Worm (Caenorhabditis elegans) whole organism, L4 larva: ENCODE measurements around the gene ergi-2.

Experiments used
- T20F7.1 ChIP-seq: fragments of 200-800 bp; sonication (Bioruptor generic); optimal IDR thresholded peaks from 2 replicates; lab custom pipeline; 2018; ENCODE audit warnings: mild to moderate bottlenecking, missing genetic modification characterization, missing compliant biosample characterization
- Y5F2A.4 ChIP-seq: fragments of 200-800 bp; sonication (Bioruptor generic); optimal IDR thresholded peaks from 2 replicates; lab custom pipeline; 2018; ENCODE audit warnings: mild to moderate bottlenecking, missing genetic modification characterization, missing compliant biosample characterization
- Y75B8A.6 ChIP-seq: fragments of 200-800 bp; sonication (Bioruptor generic); IDR thresholded peaks from 2 replicates; pipeline ENCODE4 v1.3.6; 2022; ENCODE audit warnings: missing genetic modification reagents, missing genetic modification characterization, missing compliant biosample characterization
- aha-1 ChIP-seq: fragments of 150-350 bp; peaks from one replicate; lab custom pipeline; 2014; ENCODE audit warnings: missing biosample characterization, missing genetic modification characterization
- ceh-20 ChIP-seq: fragments of 200-800 bp; sonication (Bioruptor generic); IDR thresholded peaks from 2 replicates; pipeline ENCODE4 v1.3.6; 2022; ENCODE audit warnings: missing genetic modification reagents, missing genetic modification characterization, missing compliant biosample characterization
- ceh-28 ChIP-seq: fragments of 150-350 bp; optimal IDR thresholded peaks from 2 replicates; lab custom pipeline; 2014; ENCODE audit warnings: missing biosample characterization, missing genetic modification reagents, missing genetic modification characterization
- ces-1 ChIP-seq: fragments of 150-350 bp; sonication (generic microtip); optimal IDR thresholded peaks from 4 replicates; lab custom pipeline; 2014; ENCODE audit warnings: missing biosample characterization, missing genetic modification reagents, missing genetic modification characterization
- daf-16 ChIP-seq, 3 experiments: sonication (generic microtip); optimal IDR thresholded peaks; 2 replicates each; lab custom pipeline; 2016 to 2017; ENCODE audit warnings: missing genetic modification characterization in 3 of 3, missing genetic modification reagents in 3 of 3, mild to moderate bottlenecking in 2 of 3, missing compliant biosample characterization in 2 of 3, missing biosample characterization in 1 of 3, moderate library complexity in 1 of 3
- daf-19 ChIP-seq: fragments of 200-800 bp; sonication (Bioruptor generic); conservative IDR thresholded peaks from 2 replicates; pipeline ENCODE4 v1.3.6; 2022; ENCODE audit warnings: missing genetic modification characterization, missing compliant biosample characterization
- dmd-6 ChIP-seq: fragments of 200-800 bp; sonication (Bioruptor generic); IDR thresholded peaks from 2 replicates; pipeline ENCODE4 v1.3.6; 2022; ENCODE audit warnings: missing genetic modification reagents, missing genetic modification characterization, missing compliant biosample characterization
- dmd-8 ChIP-seq: fragments of 200-800 bp; sonication (Bioruptor generic); IDR thresholded peaks from 2 replicates; pipeline ENCODE4 v1.3.6; 2022; ENCODE audit warnings: missing genetic modification characterization, missing compliant biosample characterization
- dmd-9 ChIP-seq: fragments of 200-800 bp; sonication (Bioruptor generic); IDR thresholded peaks from 2 replicates; pipeline ENCODE4 v1.3.6; 2022; ENCODE audit warnings: missing genetic modification reagents, missing genetic modification characterization, missing compliant biosample characterization
- dve-1 ChIP-seq: sonication (generic microtip); optimal IDR thresholded peaks from 2 replicates; lab custom pipeline; 2017; ENCODE audit warnings: antibody characterized with exemption, mild to moderate bottlenecking, missing genetic modification characterization, missing compliant biosample characterization; ENCODE audit not compliant: insufficient read depth
- egl-27 ChIP-seq: sonication (generic microtip); optimal IDR thresholded peaks from 3 replicates; lab custom pipeline; 2017; ENCODE audit warnings: missing biosample characterization, missing genetic modification reagents, missing genetic modification characterization
- hif-1 ChIP-seq, 2 experiments: sonication (generic microtip); optimal IDR thresholded peaks; 2 replicates each; lab custom pipeline; 2016 to 2017; ENCODE audit warnings: missing compliant biosample characterization in 2 of 2, missing genetic modification characterization in 2 of 2, missing genetic modification reagents in 2 of 2, missing genotype in 2 of 2, mild to moderate bottlenecking in 1 of 2
- hlh-11 ChIP-seq: fragments of 200-800 bp; sonication (Bioruptor generic); optimal IDR thresholded peaks from 2 replicates; lab custom pipeline; 2018; ENCODE audit warnings: mild to moderate bottlenecking, missing genetic modification characterization, missing compliant biosample characterization
- hlh-30 ChIP-seq: sonication (generic microtip); optimal IDR thresholded peaks from 2 replicates; lab custom pipeline; 2017; ENCODE audit warnings: antibody characterized with exemption, mild to moderate bottlenecking, missing genetic modification characterization, missing compliant biosample characterization; ENCODE audit not compliant: insufficient read depth
- hmg-1.1 ChIP-seq: fragments of 200-800 bp; sonication (Bioruptor generic); IDR thresholded peaks from 2 replicates; pipeline ENCODE4 v1.3.6; 2022; ENCODE audit warnings: missing genetic modification reagents, missing genetic modification characterization, missing compliant biosample characterization
- lin-1 ChIP-seq: fragments of 200-800 bp; sonication (Bioruptor generic); IDR thresholded peaks from 2 replicates; pipeline ENCODE4 v1.3.6; 2022; ENCODE audit warnings: missing genetic modification reagents, missing genetic modification characterization, missing compliant biosample characterization
- lin-13 ChIP-seq: fragments of 150-350 bp; optimal IDR thresholded peaks from 2 replicates; lab custom pipeline; 2014; ENCODE audit warnings: missing biosample characterization, missing genetic modification reagents, missing genetic modification characterization
- lin-15B ChIP-seq: fragments of 150-350 bp; sonication (generic microtip); optimal IDR thresholded peaks from 3 replicates; lab custom pipeline; 2014; ENCODE audit warnings: missing biosample characterization, missing genetic modification characterization
- lin-29 ChIP-seq: fragments of 200-800 bp; sonication (Bioruptor generic); IDR thresholded peaks from 2 replicates; pipeline ENCODE4 v1.3.6; 2022; ENCODE audit warnings: missing genetic modification reagents, missing genetic modification characterization, missing compliant biosample characterization
- lsy-2 ChIP-seq, 2 experiments: fragments of 150-350 bp in 1 of 2; sonication (generic microtip) in 1 of 2; optimal IDR thresholded peaks; 2 replicates each; lab custom pipeline; 2014 to 2017; ENCODE audit warnings: missing biosample characterization in 2 of 2, missing genetic modification characterization in 2 of 2
- madf-9 ChIP-seq: fragments of 200-800 bp; sonication (Bioruptor generic); conservative IDR thresholded peaks from 2 replicates; pipeline ENCODE4 v1.3.6; 2022; ENCODE audit warnings: missing genetic modification reagents, missing genetic modification characterization, missing compliant biosample characterization
- mdt-29 ChIP-seq: fragments of 200-800 bp; sonication (Bioruptor generic); IDR thresholded peaks from 2 replicates; pipeline ENCODE4 v1.3.6; 2022; ENCODE audit warnings: missing genetic modification reagents, missing genetic modification characterization, missing compliant biosample characterization
- mes-2 ChIP-seq: sonication (generic microtip); optimal IDR thresholded peaks from 2 replicates; lab custom pipeline; 2016; ENCODE audit warnings: missing genotype, mild to moderate bottlenecking, missing genetic modification characterization, missing compliant biosample characterization; ENCODE audit not compliant: poor library complexity, severe bottlenecking
- mxl-3 ChIP-seq: fragments of 200-800 bp; sonication (Bioruptor generic); optimal IDR thresholded peaks from 2 replicates; lab custom pipeline; 2018; ENCODE audit warnings: mild to moderate bottlenecking, missing genetic modification characterization, missing compliant biosample characterization
- nhr-102 ChIP-seq: sonication (generic microtip); optimal IDR thresholded peaks from 2 replicates; lab custom pipeline; 2016; ENCODE audit warnings: mild to moderate bottlenecking, missing genetic modification characterization, moderate library complexity, missing compliant biosample characterization
- nhr-111 ChIP-seq: fragments of 200-800 bp; sonication (Bioruptor generic); optimal IDR thresholded peaks from 2 replicates; lab custom pipeline; 2018; ENCODE audit warnings: mild to moderate bottlenecking, missing genetic modification characterization, missing compliant biosample characterization
- nhr-28 ChIP-seq: fragments of 150-350 bp; optimal IDR thresholded peaks from 2 replicates; lab custom pipeline; 2014; ENCODE audit warnings: missing biosample characterization, missing genetic modification characterization
- nhr-41 ChIP-seq: fragments of 200-800 bp; sonication (Bioruptor generic); IDR thresholded peaks from 2 replicates; pipeline ENCODE4 v1.3.6; 2022; ENCODE audit warnings: missing genetic modification reagents, missing genetic modification characterization, missing compliant biosample characterization
- nhr-42 ChIP-seq: fragments of 200-800 bp; sonication (Bioruptor generic); IDR thresholded peaks from 2 replicates; pipeline ENCODE4 v1.3.6; 2022; ENCODE audit warnings: missing genetic modification characterization, missing compliant biosample characterization
- nhr-76 ChIP-seq: fragments of 150-350 bp; optimal IDR thresholded peaks from 2 replicates; lab custom pipeline; 2014; ENCODE audit warnings: missing biosample characterization, missing genetic modification characterization
- pqm-1 ChIP-seq: sonication (generic microtip); optimal IDR thresholded peaks from 2 replicates; lab custom pipeline; 2017; ENCODE audit warnings: missing biosample characterization, missing genetic modification characterization
- rbr-2 ChIP-seq: sonication (generic microtip); optimal IDR thresholded peaks from 2 replicates; lab custom pipeline; 2016; ENCODE audit warnings: missing genotype, missing genetic modification characterization, missing compliant biosample characterization
- saeg-2 ChIP-seq: fragments of 200-800 bp; sonication (Bioruptor generic); IDR thresholded peaks from 2 replicates; pipeline ENCODE4 v1.3.6; 2022; ENCODE audit warnings: missing genetic modification reagents, missing genetic modification characterization, missing compliant biosample characterization
- set-16 ChIP-seq: fragments of 200-800 bp; sonication (Bioruptor generic); IDR thresholded peaks from 2 replicates; pipeline ENCODE4 v1.3.6; 2022; ENCODE audit warnings: missing genetic modification reagents, missing genetic modification characterization, missing compliant biosample characterization
- snpc-4 ChIP-seq: fragments of 150-350 bp; optimal IDR thresholded peaks from 2 replicates; lab custom pipeline; 2014; ENCODE audit warnings: missing biosample characterization, missing genetic modification characterization
- spr-1 ChIP-seq: sonication (generic microtip); optimal IDR thresholded peaks from 2 replicates; lab custom pipeline; 2016; ENCODE audit warnings: mild to moderate bottlenecking, missing genetic modification characterization, missing compliant biosample characterization
- zfp-3 ChIP-seq: fragments of 200-800 bp; sonication (Bioruptor generic); conservative IDR thresholded peaks from 2 replicates; pipeline ENCODE4 v1.3.6; 2022; ENCODE audit warnings: missing genetic modification reagents, missing genetic modification characterization, missing compliant biosample characterization
- zip-11 ChIP-seq: fragments of 200-800 bp; sonication (Bioruptor generic); IDR thresholded peaks from 2 replicates; pipeline ENCODE4 v1.3.6; 2022; ENCODE audit warnings: missing genetic modification characterization, missing compliant biosample characterization
- ztf-11 ChIP-seq: fragments of 150-350 bp; optimal IDR thresholded peaks from 2 replicates; lab custom pipeline; 2014; ENCODE audit warnings: missing biosample characterization, missing genetic modification characterization

The ergi-2 gene

DNA sequence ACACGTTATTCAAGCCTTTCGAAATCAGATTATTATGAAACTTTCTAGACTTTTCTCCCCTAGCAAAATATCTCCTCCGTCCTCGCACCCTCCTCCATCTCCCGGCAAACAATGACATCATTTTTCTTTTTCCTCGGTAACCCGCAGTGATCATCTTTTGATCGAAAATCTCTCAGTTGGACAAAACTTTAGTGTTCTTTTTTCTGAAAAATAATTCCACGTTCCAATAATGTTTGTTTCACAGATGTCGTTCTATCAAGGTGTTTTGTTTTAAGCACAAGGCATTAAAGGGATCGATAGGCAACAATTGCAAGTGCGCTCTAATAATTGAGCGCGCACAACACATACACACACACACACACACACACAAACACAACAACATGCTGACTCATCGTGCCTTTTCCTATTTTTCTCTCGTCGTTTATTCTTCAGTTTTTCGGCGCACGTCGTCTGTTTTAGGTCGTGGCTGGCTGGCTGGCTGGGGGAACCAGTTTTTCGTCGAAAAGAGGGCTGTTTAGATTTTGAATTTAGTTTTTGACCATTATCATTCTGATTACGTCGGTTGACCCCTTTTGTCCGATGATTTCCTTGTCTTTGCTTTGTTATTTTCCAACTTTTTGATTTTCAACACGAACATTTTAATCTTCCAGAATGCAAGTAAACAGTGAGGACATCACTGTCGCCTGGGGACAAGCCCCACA, 31.5 kb downstream of the ergi-2 start, which contains the start of gene F20D1.3 (continued):
- no peak for TF ChIP-seq nhr-76 (tag; lab: Kevin White, UChicago)
- TF ChIP-seq lsy-2 (tag; optimal IDR thresholded peaks at IDR 0.05; lab: Kevin White, UChicago), result peak; percentile 17 to 70
- peak; percentile 97 for TF ChIP-seq aha-1 (tag; lab: Kevin White, UChicago)
- TF ChIP-seq lin-13 (GFP tag; lab: Kevin White, UChicago), result peak; percentile 60
- no peak for TF ChIP-seq dmd-8 (GFP tag; lab: Robert Waterston, UW)

DNA sequence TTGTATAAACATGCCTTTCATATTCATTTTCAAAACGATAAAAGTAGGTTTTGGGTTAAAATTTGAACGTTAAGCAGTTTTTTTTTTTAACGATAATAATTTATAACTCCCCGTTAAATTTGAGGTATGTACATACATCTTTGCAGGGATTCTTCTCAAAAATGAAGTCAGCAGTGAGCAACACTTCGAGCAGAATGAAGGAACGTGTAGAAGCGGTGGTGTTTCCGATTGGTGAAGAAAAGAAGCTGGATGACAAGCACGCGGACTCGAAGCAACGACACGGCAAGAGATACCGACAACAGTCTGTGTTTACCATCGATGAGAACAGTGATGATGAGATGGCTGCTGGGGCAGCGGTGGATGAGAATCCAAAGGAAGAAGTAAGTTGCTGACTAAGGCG, 34.0 kb downstream of the ergi-2 start:
- TF ChIP-seq madf-9 (GFP tag; lab: Robert Waterston, UW), result no peak
- TF ChIP-seq zip-11, result no peak
- no peak for TF ChIP-seq lin-13 (GFP tag; lab: Kevin White, UChicago)
- TF ChIP-seq spr-1 (tag; lab: Kevin White, UChicago), result no peak
- no peak for TF ChIP-seq hif-1 (tag; optimal IDR thresholded peaks at IDR 0.05; lab: Kevin White, UChicago)
- no peak for TF ChIP-seq lsy-2 (tag; optimal IDR thresholded peaks at IDR 0.05; lab: Kevin White, UChicago)
- no peak for TF ChIP-seq Y75B8A.6 (GFP tag; lab: Robert Waterston, UW)
- TF ChIP-seq hlh-30 (tag; lab: Kevin White, UChicago), result no peak

DNA sequence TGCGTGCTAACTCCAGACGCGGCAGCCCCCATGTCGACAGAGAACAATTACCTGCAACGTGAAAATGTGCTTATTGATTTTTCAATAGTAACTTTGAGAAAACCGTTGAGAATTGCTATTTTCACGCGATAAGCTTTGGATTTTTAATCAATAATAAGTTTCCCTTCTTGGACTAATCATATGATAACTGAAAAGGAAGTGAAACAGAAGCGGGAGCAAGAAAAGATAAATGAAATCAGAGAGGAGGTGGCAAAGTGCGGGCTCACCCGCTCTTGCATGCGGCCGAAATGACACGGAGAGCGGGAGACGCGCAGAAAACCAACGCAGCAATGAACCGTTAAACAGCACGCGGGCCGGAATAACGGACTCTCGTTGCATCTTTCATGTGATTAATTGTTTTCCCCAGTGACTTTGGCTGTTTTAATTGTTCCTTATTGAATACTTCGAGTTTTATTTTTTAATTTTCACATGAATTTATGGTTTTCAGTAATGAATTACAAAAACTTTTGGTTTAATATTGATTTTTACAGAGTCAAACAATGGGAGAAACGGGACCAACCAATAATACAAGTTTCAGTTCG, 36.8 kb downstream of the ergi-2 start, which contains the start of the genes flwr-1 and tbc-1:
TSS of gene flwr-1 (minus strand) at position 51 of the 581 bp plus-strand sequence.
TSS of gene tbc-1 (plus strand) at position 531 of the 581 bp plus-strand sequence.
- TF ChIP-seq egl-27 (tag; lab: Kevin White, UChicago) (no peak), nhr-41 (GFP tag; lab: Robert Waterston, UW) (no peak), mdt-29 (GFP tag; lab: Robert Waterston, UW) (no peak), T20F7.1 (peak; percentile 94), hlh-11 (tag; lab: Kevin White, UChicago) (peak; percentile 47), nhr-111 (no peak), ceh-20 (GFP tag; lab: Robert Waterston, UW) (no peak), zfp-3 (GFP tag; lab: Robert Waterston, UW) (no peak), snpc-4 (no peak), nhr-102 (tag; lab: Kevin White, UChicago) (no peak), ces-1 (GFP tag; lab: Kevin White, UChicago) (no peak), set-16 (GFP tag; lab: Robert Waterston, UW) (0 out of 2 replicates have a peak, but pooled peaks have one; percentile 13), ceh-28 (tag; lab: Kevin White, UChicago) (peak; percentile 35), hlh-30 (tag; lab: Kevin White, UChicago) (peak; percentile 81), daf-19 (no peak), mes-2 (peak; percentile 51), dve-1 (tag; lab: Kevin White, UChicago) (peak; percentile 47), hmg-1.1 (GFP tag; lab: Robert Waterston, UW) (peak; percentile 60; the same call in 1 of the 2 replicates), dmd-6 (GFP tag; lab: Robert Waterston, UW) (peak; percentile 51), daf-16 (GFP tag; optimal IDR thresholded peaks at IDR 0.05; lab: Kevin White, UChicago) (no peak), daf-16 (tag; optimal IDR thresholded peaks at IDR 0.05; lab: Kevin White, UChicago) (peak; percentile 41), lin-1 (GFP tag; lab: Robert Waterston, UW) (no peak), mxl-3 (GFP tag; lab: Kevin White, UChicago) (peak; percentile 1), nhr-42 (GFP tag; lab: Robert Waterston, UW) (no peak), nhr-28 (tag; lab: Kevin White, UChicago) (peak; percentile 10), dmd-9 (no peak), rbr-2 (tag; lab: Kevin White, UChicago) (peak; percentile 24), saeg-2 (GFP tag; lab: Robert Waterston, UW) (no peak), ztf-11 (tag; lab: Kevin White, UChicago) (no peak), lin-29 (GFP tag; lab: Robert Waterston, UW) (no peak), Y5F2A.4 (no peak), lin-15B (tag; lab: Kevin White, UChicago) (no peak), pqm-1 (tag; lab: Kevin White, UChicago) (peak; percentile 29)
